Worm (Caenorhabditis elegans) whole organism, young adult: Measurements from ENCODE around the gene popl-1.

Experiments
- B0336.3 ChIP-seq: fragments of 200-800 bp; sonication (Bioruptor generic); IDR thresholded peaks from 2 replicates; pipeline ENCODE4 v1.3.6; 2022; ENCODE audit warnings: missing genetic modification characterization, missing compliant biosample characterization
- C06A6.2 ChIP-seq: fragments of 200-800 bp; sonication (Bioruptor generic); conservative IDR thresholded peaks from 2 replicates; pipeline ENCODE4 v1.3.6; 2022; ENCODE audit warnings: missing genetic modification characterization, missing compliant biosample characterization
- D2030.7 ChIP-seq: fragments of 200-800 bp; sonication (Bioruptor generic); IDR thresholded peaks from 2 replicates; pipeline ENCODE4 v1.3.6; 2022; ENCODE audit warnings: missing genetic modification reagents, missing genetic modification characterization, missing compliant biosample characterization
- F10E7.11 ChIP-seq: sonication (generic microtip); optimal IDR thresholded peaks from 2 replicates; lab custom pipeline; 2017; ENCODE audit warnings: mild to moderate bottlenecking, missing genetic modification characterization, moderate library complexity, missing compliant biosample characterization
- F22D6.2 ChIP-seq: sonication (generic microtip); optimal IDR thresholded peaks from 2 replicates; lab custom pipeline; 2016; ENCODE audit warnings: mild to moderate bottlenecking, missing genetic modification characterization, missing compliant biosample characterization
- F33H1.4 ChIP-seq: fragments of 200-800 bp; sonication (Bioruptor generic); IDR thresholded peaks from 2 replicates; pipeline ENCODE4 v1.3.6; 2022; ENCODE audit warnings: missing genetic modification reagents, missing genetic modification characterization, missing compliant biosample characterization
- F52B5.7 ChIP-seq: sonication (generic microtip); optimal IDR thresholded peaks from 2 replicates; lab custom pipeline; 2016; ENCODE audit warnings: mild to moderate bottlenecking, missing genetic modification characterization, missing compliant biosample characterization
- F57C9.4 ChIP-seq: sonication (generic microtip); optimal IDR thresholded peaks from 2 replicates; lab custom pipeline; 2017; ENCODE audit warnings: mild to moderate bottlenecking, missing genetic modification characterization, missing compliant biosample characterization
- K12H6.12 ChIP-seq: fragments of 200-800 bp; sonication (Bioruptor generic); optimal IDR thresholded peaks from 2 replicates; lab custom pipeline; 2018; ENCODE audit warnings: mild to moderate bottlenecking, missing genetic modification characterization, missing compliant biosample characterization
- Y53F4B.3 ChIP-seq: fragments of 200-800 bp; sonication (Bioruptor generic); IDR thresholded peaks from 2 replicates; pipeline ENCODE4 v1.3.6; 2022; ENCODE audit warnings: missing genetic modification reagents, missing genetic modification characterization, missing compliant biosample characterization
- Y53G8AR.9 ChIP-seq: fragments of 200-800 bp; sonication (Bioruptor generic); conservative IDR thresholded peaks from 2 replicates; pipeline ENCODE4 v1.3.6; 2022; ENCODE audit warnings: missing genetic modification reagents, missing genetic modification characterization, missing compliant biosample characterization
- Y67H2A.10 ChIP-seq: fragments of 200-800 bp; sonication (Bioruptor generic); conservative IDR thresholded peaks from 2 replicates; pipeline ENCODE4 v1.3.6; 2022; ENCODE audit warnings: missing genetic modification reagents, missing genetic modification characterization, missing compliant biosample characterization
- Y79H2A.3 ChIP-seq: fragments of 200-800 bp; sonication (Bioruptor generic); conservative IDR thresholded peaks from 2 replicates; pipeline ENCODE4 v1.3.6; 2022; ENCODE audit warnings: missing genetic modification reagents, missing genetic modification characterization, missing compliant biosample characterization
- akir-1 ChIP-seq: fragments of 200-800 bp; sonication (Bioruptor generic); optimal IDR thresholded peaks from 2 replicates; lab custom pipeline; 2018; ENCODE audit warnings: mild to moderate bottlenecking, missing genetic modification characterization, moderate library complexity, missing compliant biosample characterization
- aptf-2 ChIP-seq: fragments of 200-800 bp; sonication (Bioruptor generic); conservative IDR thresholded peaks from 2 replicates; pipeline ENCODE4 v1.3.6; 2022; ENCODE audit warnings: missing genetic modification reagents, missing genetic modification characterization, missing compliant biosample characterization
- athp-1 ChIP-seq: sonication (generic microtip); optimal IDR thresholded peaks from 2 replicates; lab custom pipeline; 2017; ENCODE audit warnings: mild to moderate bottlenecking, missing genetic modification characterization, missing compliant biosample characterization
- attf-3 ChIP-seq: fragments of 200-800 bp; sonication (Bioruptor generic); conservative IDR thresholded peaks from 2 replicates; pipeline ENCODE4 v1.3.6; 2022; ENCODE audit warnings: missing genetic modification reagents, missing genetic modification characterization, missing compliant biosample characterization
- dox-1 ChIP-seq: fragments of 200-800 bp; sonication (Bioruptor generic); IDR thresholded peaks from 2 replicates; pipeline ENCODE4 v1.3.6; 2022; ENCODE audit warnings: missing genetic modification reagents, missing genetic modification characterization, missing compliant biosample characterization
- dpl-1 ChIP-seq: fragments of 150-350 bp; optimal IDR thresholded peaks from 2 replicates; lab custom pipeline; 2014; ENCODE audit warnings: missing biosample characterization, missing genetic modification reagents, missing genetic modification characterization
- efl-1 ChIP-seq: fragments of 150-350 bp; optimal IDR thresholded peaks from 2 replicates; lab custom pipeline; 2014; ENCODE audit warnings: missing biosample characterization, missing genetic modification reagents, missing genetic modification characterization
- egl-44 ChIP-seq: fragments of 200-800 bp; sonication (Bioruptor generic); IDR thresholded peaks from 2 replicates; pipeline ENCODE4 v1.3.6; 2022; ENCODE audit warnings: missing genetic modification reagents, missing genetic modification characterization, missing compliant biosample characterization
- ekl-4 ChIP-seq: fragments of 200-800 bp; sonication (Bioruptor generic); IDR thresholded peaks from 2 replicates; pipeline ENCODE4 v1.3.6; 2022; ENCODE audit warnings: missing genetic modification reagents, missing genetic modification characterization, missing compliant biosample characterization
- ets-4 ChIP-seq: fragments of 200-800 bp; sonication (Bioruptor generic); optimal IDR thresholded peaks from 2 replicates; lab custom pipeline; 2018; ENCODE audit warnings: mild to moderate bottlenecking, missing genetic modification characterization, missing compliant biosample characterization
- gei-17 ChIP-seq: fragments of 200-800 bp; sonication (Bioruptor generic); optimal IDR thresholded peaks from 2 replicates; lab custom pipeline; 2018; ENCODE audit warnings: mild to moderate bottlenecking, missing genetic modification characterization, missing compliant biosample characterization
- hlh-12 ChIP-seq: sonication (generic microtip); optimal IDR thresholded peaks from 2 replicates; lab custom pipeline; 2016; ENCODE audit warnings: missing genetic modification characterization, missing compliant biosample characterization
- hmg-1.2 ChIP-seq: fragments of 200-800 bp; sonication (Bioruptor generic); IDR thresholded peaks from 2 replicates; pipeline ENCODE4 v1.3.6; 2022; ENCODE audit warnings: missing genetic modification reagents, missing genetic modification characterization, missing compliant biosample characterization
- lag-1 ChIP-seq: fragments of 200-800 bp; sonication (Bioruptor generic); IDR thresholded peaks from 2 replicates; pipeline ENCODE4 v1.3.6; 2022; ENCODE audit warnings: missing genetic modification reagents, missing genetic modification characterization, missing compliant biosample characterization
- let-526 ChIP-seq: fragments of 200-800 bp; sonication (Bioruptor generic); IDR thresholded peaks from 2 replicates; pipeline ENCODE4 v1.3.6; 2022; ENCODE audit warnings: missing genetic modification reagents, missing genetic modification characterization, missing compliant biosample characterization
- let-607 ChIP-seq, 2 experiments: fragments of 200-800 bp in 1 of 2; sonication (Bioruptor generic) in 1 of 2; sonication (generic microtip) in 1 of 2; optimal IDR thresholded peaks; 2 replicates each; lab custom pipeline; 2016 to 2018; ENCODE audit warnings: mild to moderate bottlenecking in 2 of 2, missing compliant biosample characterization in 2 of 2, missing genetic modification characterization in 2 of 2, moderate library complexity in 2 of 2, missing genotype in 1 of 2
- lin-54 ChIP-seq: fragments of 200-800 bp; sonication (Bioruptor generic); optimal IDR thresholded peaks from 2 replicates; lab custom pipeline; 2018; ENCODE audit warnings: mild to moderate bottlenecking, missing genetic modification characterization, missing compliant biosample characterization
- lir-1 ChIP-seq: fragments of 200-800 bp; sonication (Bioruptor generic); conservative IDR thresholded peaks from 2 replicates; pipeline ENCODE4 v1.3.6; 2022; ENCODE audit warnings: missing genetic modification reagents, missing genetic modification characterization, missing compliant biosample characterization
- lsl-1 ChIP-seq: fragments of 200-800 bp; sonication (Bioruptor generic); optimal IDR thresholded peaks from 2 replicates; lab custom pipeline; 2018; ENCODE audit warnings: mild to moderate bottlenecking, missing genetic modification characterization, moderate library complexity, missing compliant biosample characterization
- lsy-27 ChIP-seq: sonication (generic microtip); optimal IDR thresholded peaks from 2 replicates; lab custom pipeline; 2017; ENCODE audit warnings: missing genetic modification characterization, mild to moderate bottlenecking, missing compliant biosample characterization, antibody characterized with exemption, missing genotype, borderline replicate concordance; ENCODE audit not compliant: insufficient read depth
- madf-10 ChIP-seq: sonication (generic microtip); optimal IDR thresholded peaks from 2 replicates; lab custom pipeline; 2016; ENCODE audit warnings: mild to moderate bottlenecking, missing genetic modification characterization, missing compliant biosample characterization
- madf-3 ChIP-seq: fragments of 200-800 bp; sonication (Bioruptor generic); IDR thresholded peaks from 2 replicates; pipeline ENCODE4 v1.3.6; 2022; ENCODE audit warnings: missing genetic modification reagents, missing genetic modification characterization, missing compliant biosample characterization
- madf-6 ChIP-seq: fragments of 200-800 bp; sonication (Bioruptor generic); IDR thresholded peaks from 2 replicates; pipeline ENCODE4 v1.3.6; 2022; ENCODE audit warnings: missing genetic modification reagents, missing genetic modification characterization, missing compliant biosample characterization
- mxl-1 ChIP-seq: sonication (generic microtip); optimal IDR thresholded peaks from 2 replicates; lab custom pipeline; 2016; ENCODE audit warnings: missing genetic modification characterization, missing compliant biosample characterization
- nfya-1 ChIP-seq: sonication (generic microtip); optimal IDR thresholded peaks from 2 replicates; lab custom pipeline; 2017; ENCODE audit warnings: antibody characterized with exemption, missing compliant biosample characterization, missing genetic modification characterization, borderline replicate concordance; ENCODE audit not compliant: insufficient read depth
- nhr-80 ChIP-seq: sonication (generic microtip); optimal IDR thresholded peaks from 2 replicates; lab custom pipeline; 2016; ENCODE audit warnings: missing genetic modification characterization, missing compliant biosample characterization
- rpc-1 ChIP-seq, 2 experiments: fragments of 150-350 bp in 1 of 2; sonication (generic microtip) in 1 of 2; optimal IDR thresholded peaks; 2 replicates each; lab custom pipeline; 2014 to 2018; ENCODE audit warnings: missing biosample characterization in 1 of 2, missing genetic modification characterization in 1 of 2, missing genetic modification reagents in 1 of 2, missing genotype in 1 of 2
- sea-2 ChIP-seq: fragments of 200-800 bp; sonication (Bioruptor generic); IDR thresholded peaks from 2 replicates; pipeline ENCODE4 v1.3.6; 2022; ENCODE audit warnings: missing genetic modification characterization, missing compliant biosample characterization
- somi-1 ChIP-seq: fragments of 200-800 bp; sonication (Bioruptor generic); optimal IDR thresholded peaks from 2 replicates; lab custom pipeline; 2018; ENCODE audit warnings: mild to moderate bottlenecking, missing genetic modification characterization, missing compliant biosample characterization
- tbp1 ChIP-seq: fragments of 200-800 bp; sonication (Bioruptor generic); optimal IDR thresholded peaks from 2 replicates; lab custom pipeline; 2018; ENCODE audit warnings: mild to moderate bottlenecking, missing genetic modification characterization, missing compliant biosample characterization
- ztf-18 ChIP-seq: sonication (generic microtip); optimal IDR thresholded peaks from 2 replicates; lab custom pipeline; 2016; ENCODE audit warnings: missing genotype, mild to moderate bottlenecking, missing genetic modification characterization, missing compliant biosample characterization
- ztf-22 ChIP-seq: fragments of 200-800 bp; sonication (Bioruptor generic); optimal IDR thresholded peaks from 2 replicates; lab custom pipeline; 2018; ENCODE audit warnings: mild to moderate bottlenecking, missing genetic modification characterization, moderate library complexity, missing compliant biosample characterization
- ztf-6 ChIP-seq: fragments of 200-800 bp; sonication (Bioruptor generic); IDR thresholded peaks from 2 replicates; pipeline ENCODE4 v1.3.6; 2022; ENCODE audit warnings: missing genetic modification reagents, missing genetic modification characterization, missing compliant biosample characterization

Gene popl-1

ce11 chrIII:6464113-6464571, 33.4 kb upstream of the popl-1 start (continued):
- TF ChIP-seq C06A6.2 (GFP tag; lab: Robert Waterston, UW) = peak; percentile 86
- peak; percentile 77 for TF ChIP-seq somi-1
- no peak for TF ChIP-seq lag-1 (GFP tag; lab: Robert Waterston, UW)
- no peak for TF ChIP-seq nfya-1 (tag; lab: Kevin White, UChicago)
- TF ChIP-seq B0336.3 (GFP tag; lab: Robert Waterston, UW) = peak; percentile 98
- TF ChIP-seq ztf-18 = peak; percentile 78
- peak; percentile 99 for TF ChIP-seq nhr-80
- TF ChIP-seq ztf-22 = peak; percentile 72
- TF ChIP-seq Y79H2A.3 (GFP tag; lab: Robert Waterston, UW) = peak; percentile 84; the same call in 1 of the 2 replicates
- TF ChIP-seq tbp1 = peak; percentile 70
- peak; percentile 92 for TF ChIP-seq lin-54 (GFP tag; lab: Kevin White, UChicago)
- TF ChIP-seq sea-2 (GFP tag; lab: Robert Waterston, UW) = no peak
- TF ChIP-seq lsl-1 (GFP tag; lab: Kevin White, UChicago) = peak; percentile 66

ce11 chrIII:6463679-6464078, 32.9 kb upstream of the popl-1 start, which contains the start of gene dlc-1:
Gene dlc-1 (minus strand): TSS chrIII:6463779.
- TF ChIP-seq madf-10 (tag; lab: Kevin White, UChicago) (no peak), Y53G8AR.9 (0 out of 2 replicates have a peak, but pooled peaks have one; percentile 15), Y79H2A.3 (GFP tag; lab: Robert Waterston, UW) (no peak), Y53F4B.3 (no peak), Y67H2A.10 (GFP tag; lab: Robert Waterston, UW) (no peak), B0336.3 (GFP tag; lab: Robert Waterston, UW) (no peak), let-607 (tag; optimal IDR thresholded peaks at IDR 0.05; lab: Kevin White, UChicago) (no peak), F57C9.4 (tag; lab: Kevin White, UChicago) (no peak)

ce11 chrIII:6462610-6463009, 31.9 kb upstream of the popl-1 start, which contains the start of gene T26A5.8:
Gene T26A5.8 (minus strand): TSS chrIII:6462856.
- TF ChIP-seq gei-17 (GFP tag; lab: Kevin White, UChicago) (no peak), efl-1 (no peak), dpl-1 (GFP tag; lab: Kevin White, UChicago) (no peak), akir-1 (GFP tag; lab: Kevin White, UChicago) (no peak), F22D6.2 (tag; lab: Kevin White, UChicago) (no peak), nhr-80 (no peak), egl-44 (GFP tag; lab: Robert Waterston, UW) (no peak), dox-1 (GFP tag; lab: Robert Waterston, UW) (no peak), hlh-12 (tag; lab: Kevin White, UChicago) (no peak), F52B5.7 (peak; percentile 73), K12H6.12 (tag; lab: Kevin White, UChicago) (no peak), athp-1 (tag; lab: Kevin White, UChicago) (peak; percentile 75), lsy-27 (tag; lab: Kevin White, UChicago) (no peak), F33H1.4 (no peak), hmg-1.2 (GFP tag; lab: Robert Waterston, UW) (no peak), aptf-2 (GFP tag; lab: Robert Waterston, UW) (no peak), rpc-1 (optimal IDR thresholded peaks at IDR 0.05; lab: Kevin White, UChicago) (no peak), rpc-1 (tag; optimal IDR thresholded peaks at IDR 0.05; lab: Kevin White, UChicago) (no peak), madf-3 (GFP tag; lab: Robert Waterston, UW) (peak; percentile 74; the same call in 1 of the 2 replicates), lag-1 (GFP tag; lab: Robert Waterston, UW) (no peak), let-526 (GFP tag; lab: Robert Waterston, UW) (no peak), mxl-1 (tag; lab: Kevin White, UChicago) (no peak), ekl-4 (GFP tag; lab: Robert Waterston, UW) (peak; percentile 88), ets-4 (no peak), lir-1 (GFP tag; lab: Robert Waterston, UW) (no peak), F10E7.11 (tag; lab: Kevin White, UChicago) (peak; percentile 68), Y67H2A.10 (GFP tag; lab: Robert Waterston, UW) (no peak), attf-3 (GFP tag; lab: Robert Waterston, UW) (no peak), madf-6 (GFP tag; lab: Robert Waterston, UW) (peak; percentile 65), ztf-6 (no peak), D2030.7 (GFP tag; lab: Robert Waterston, UW) (no peak)
